Worm (Caenorhabditis elegans) whole organism, L2 larva: Measurements from ENCODE around the gene mlc-5.

Experiments
- F13H6.1 ChIP-seq: sonication (generic microtip); optimal IDR thresholded peaks from 2 replicates; lab custom pipeline; 2016; ENCODE audit warnings: missing genetic modification characterization, missing compliant biosample characterization
- Y55F3AM.14 ChIP-seq: fragments of 200-800 bp; sonication (Bioruptor generic); optimal IDR thresholded peaks from 2 replicates; lab custom pipeline; 2018; ENCODE audit warnings: mild to moderate bottlenecking, missing genetic modification characterization, missing compliant biosample characterization
- ZK546.5 ChIP-seq: sonication (generic microtip); optimal IDR thresholded peaks from 2 replicates; lab custom pipeline; 2017; ENCODE audit warnings: missing biosample characterization, missing genetic modification characterization
- aly-2 ChIP-seq: fragments of 150-350 bp; optimal IDR thresholded peaks from 2 replicates; lab custom pipeline; 2014; ENCODE audit warnings: missing biosample characterization, missing genetic modification characterization
- ama-1 ChIP-seq: fragments of 150-350 bp; optimal IDR thresholded peaks from 2 replicates; lab custom pipeline; 2018; ENCODE audit warnings: inconsistent platforms
- blmp-1 ChIP-seq: sonication (generic microtip); optimal IDR thresholded peaks from 2 replicates; lab custom pipeline; 2017; ENCODE audit warnings: missing genetic modification characterization, mild to moderate bottlenecking, missing compliant biosample characterization, antibody characterized with exemption, moderate library complexity; ENCODE audit not compliant: insufficient read depth
- ceh-16 ChIP-seq: fragments of 150-350 bp; optimal IDR thresholded peaks from 2 replicates; lab custom pipeline; 2014; ENCODE audit warnings: missing biosample characterization, missing genetic modification characterization
- crh-2 ChIP-seq: sonication (generic microtip); optimal IDR thresholded peaks from 2 replicates; lab custom pipeline; 2017; ENCODE audit warnings: missing biosample characterization, missing genetic modification characterization
- elt-1 ChIP-seq: fragments of 150-350 bp; optimal IDR thresholded peaks from 2 replicates; lab custom pipeline; 2014; ENCODE audit warnings: missing biosample characterization, missing genetic modification characterization
- elt-3 ChIP-seq: sonication (generic microtip); optimal IDR thresholded peaks from 2 replicates; lab custom pipeline; 2017; ENCODE audit warnings: missing biosample characterization, missing genetic modification characterization
- fos-1 ChIP-seq: fragments of 150-350 bp; optimal IDR thresholded peaks from 2 replicates; lab custom pipeline; 2014; ENCODE audit warnings: missing biosample characterization, missing genetic modification characterization
- gmeb-1 ChIP-seq: fragments of 150-350 bp; optimal IDR thresholded peaks from 2 replicates; lab custom pipeline; 2014; ENCODE audit warnings: missing biosample characterization, missing genetic modification characterization
- lin-11 ChIP-seq: fragments of 150-350 bp; sonication (generic microtip); optimal IDR thresholded peaks from 2 replicates; lab custom pipeline; 2014; ENCODE audit warnings: missing biosample characterization, missing genetic modification characterization, inconsistent platforms, mixed read lengths
- lin-13 ChIP-seq: fragments of 150-350 bp; optimal IDR thresholded peaks from 2 replicates; lab custom pipeline; 2014; ENCODE audit warnings: missing biosample characterization, missing genetic modification reagents, missing genetic modification characterization
- lin-39 ChIP-seq: fragments of 150-350 bp; optimal IDR thresholded peaks from 2 replicates; lab custom pipeline; 2014; ENCODE audit warnings: missing biosample characterization, missing genetic modification reagents, missing genetic modification characterization
- lsy-2 ChIP-seq, 2 experiments: fragments of 150-350 bp in 1 of 2; sonication (generic microtip) in 1 of 2; optimal IDR thresholded peaks; 2 replicates each; lab custom pipeline; 2014 to 2017; ENCODE audit warnings: missing biosample characterization in 2 of 2, missing genetic modification characterization in 2 of 2
- mbf-1 ChIP-seq: sonication (generic microtip); optimal IDR thresholded peaks from 2 replicates; lab custom pipeline; 2017; ENCODE audit warnings: missing biosample characterization, missing genetic modification characterization
- nhr-11 ChIP-seq: fragments of 150-350 bp; optimal IDR thresholded peaks from 2 replicates; lab custom pipeline; 2014; ENCODE audit warnings: missing biosample characterization, missing genetic modification characterization
- nhr-129 ChIP-seq: fragments of 150-350 bp; optimal IDR thresholded peaks from 2 replicates; lab custom pipeline; 2014; ENCODE audit warnings: missing biosample characterization, missing genetic modification characterization
- nhr-21 ChIP-seq: fragments of 150-350 bp; optimal IDR thresholded peaks from 2 replicates; lab custom pipeline; 2014; ENCODE audit warnings: missing biosample characterization, missing genetic modification characterization
- nhr-23 ChIP-seq: fragments of 150-350 bp; optimal IDR thresholded peaks from 2 replicates; lab custom pipeline; 2014; ENCODE audit warnings: missing biosample characterization, missing genetic modification reagents, missing genetic modification characterization
- nhr-237 ChIP-seq: fragments of 150-350 bp; optimal IDR thresholded peaks from 2 replicates; lab custom pipeline; 2014; ENCODE audit warnings: missing biosample characterization, missing genetic modification characterization
- nhr-25 ChIP-seq: fragments of 150-350 bp; sonication (generic microtip); optimal IDR thresholded peaks from 3 replicates; lab custom pipeline; 2014; ENCODE audit warnings: missing biosample characterization, missing genetic modification characterization
- nhr-6 ChIP-seq: fragments of 150-350 bp; optimal IDR thresholded peaks from 2 replicates; lab custom pipeline; 2014; ENCODE audit warnings: missing biosample characterization, missing genetic modification characterization
- skn-1 ChIP-seq: sonication (generic microtip); optimal IDR thresholded peaks from 2 replicates; lab custom pipeline; 2017; ENCODE audit warnings: missing biosample characterization, missing genetic modification characterization
- sma-3 ChIP-seq: sonication (generic microtip); optimal IDR thresholded peaks from 2 replicates; lab custom pipeline; 2016; ENCODE audit warnings: missing genetic modification reagents, missing genetic modification characterization, missing compliant biosample characterization
- sma-9 ChIP-seq, 2 experiments: fragments of 150-350 bp in 1 of 2; sonication (generic microtip) in 1 of 2; optimal IDR thresholded peaks; 2 replicates each; lab custom pipeline; 2014 to 2016; ENCODE audit warnings: missing genetic modification characterization in 2 of 2, mild to moderate bottlenecking in 1 of 2, missing biosample characterization in 1 of 2, missing compliant biosample characterization in 1 of 2, missing genetic modification reagents in 1 of 2, moderate library complexity in 1 of 2
- snpc-4 ChIP-seq: fragments of 150-350 bp; optimal IDR thresholded peaks from 2 replicates; lab custom pipeline; 2014; ENCODE audit warnings: missing biosample characterization, missing genetic modification characterization
- unc-62 ChIP-seq: fragments of 150-350 bp; optimal IDR thresholded peaks from 2 replicates; lab custom pipeline; 2014; ENCODE audit warnings: missing biosample characterization, missing genetic modification reagents, missing genetic modification characterization
- zag-1 ChIP-seq: fragments of 150-350 bp; optimal IDR thresholded peaks from 2 replicates; lab custom pipeline; 2014; ENCODE audit warnings: missing biosample characterization, missing genetic modification characterization
- ztf-1 ChIP-seq: fragments of 200-800 bp; sonication (Bioruptor generic); conservative IDR thresholded peaks from 2 replicates; pipeline ENCODE4 v1.3.6; 2022; ENCODE audit warnings: missing genetic modification characterization, missing compliant biosample characterization
- ztf-11 ChIP-seq: sonication (generic microtip); optimal IDR thresholded peaks from 2 replicates; lab custom pipeline; 2017; ENCODE audit warnings: missing biosample characterization, missing genetic modification characterization
- ztf-4 ChIP-seq: fragments of 150-350 bp; optimal IDR thresholded peaks from 2 replicates; lab custom pipeline; 2014; ENCODE audit warnings: missing biosample characterization, missing genetic modification characterization

The mlc-5 gene

DNA sequence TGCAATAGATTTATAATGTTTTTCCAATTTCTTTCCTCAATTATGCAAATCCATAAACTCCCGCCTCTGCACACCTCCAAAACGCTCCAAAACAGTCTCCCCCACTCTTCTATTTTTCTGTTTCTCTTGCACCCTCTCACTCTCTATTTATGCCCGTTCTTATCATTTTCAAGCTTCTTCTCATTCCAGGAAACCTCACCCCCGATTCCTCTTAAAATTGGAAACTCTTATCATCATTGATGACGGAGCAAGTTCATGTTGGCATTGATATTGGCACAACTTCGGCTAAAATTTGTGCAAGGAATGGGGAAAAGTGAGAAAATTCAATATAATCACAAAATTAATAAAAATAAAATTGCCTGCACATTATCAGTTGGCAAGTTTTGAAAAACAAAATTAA, 15.3 kb upstream of the mlc-5 start, which contains the start of gene shpk-1:
shpk-1 (plus strand) TSS at position 188 of the 400 bp plus-strand sequence.
- TF ChIP-seq elt-3 (tag; lab: Kevin White, UChicago) (no peak), F13H6.1 (tag; lab: Kevin White, UChicago) (peak; percentile 40), ztf-4 (no peak), skn-1 (no peak), ceh-16 (tag; lab: Kevin White, UChicago) (no peak), fos-1 (peak; percentile 96), unc-62 (no peak), nhr-11 (tag; lab: Kevin White, UChicago) (no peak), gmeb-1 (tag; lab: Kevin White, UChicago) (peak; percentile 46), nhr-129 (no peak), nhr-21 (tag; lab: Kevin White, UChicago) (no peak), crh-2 (peak; percentile 77), nhr-237 (tag; lab: Kevin White, UChicago) (no peak), sma-9 (GFP tag; optimal IDR thresholded peaks at IDR 0.05; lab: Kevin White, UChicago) (peak; percentile 40), sma-9 (tag; optimal IDR thresholded peaks at IDR 0.05; lab: Kevin White, UChicago) (no peak)

DNA sequence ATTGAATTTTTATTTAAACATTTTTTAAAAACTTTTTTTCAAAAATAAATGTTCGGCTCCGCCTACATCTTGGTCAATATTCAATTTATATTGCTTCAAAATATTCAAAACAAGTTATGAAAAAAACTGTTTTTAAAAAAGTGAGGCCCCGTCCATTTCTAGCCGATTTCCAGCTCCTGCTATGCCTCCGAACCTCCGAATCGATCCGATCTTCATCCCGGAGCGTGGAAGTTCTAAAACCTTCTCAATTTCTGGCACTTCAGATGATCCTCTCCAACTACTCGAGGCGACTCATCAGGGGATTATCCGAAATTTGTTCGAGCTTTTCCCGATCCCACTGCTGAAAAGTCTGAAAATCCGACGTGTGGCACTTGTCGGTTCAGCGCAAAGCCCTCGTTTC, 8.9 kb upstream of the mlc-5 start:
- no peak for TF ChIP-seq sma-3 (GFP tag; lab: Kevin White, UChicago)

DNA sequence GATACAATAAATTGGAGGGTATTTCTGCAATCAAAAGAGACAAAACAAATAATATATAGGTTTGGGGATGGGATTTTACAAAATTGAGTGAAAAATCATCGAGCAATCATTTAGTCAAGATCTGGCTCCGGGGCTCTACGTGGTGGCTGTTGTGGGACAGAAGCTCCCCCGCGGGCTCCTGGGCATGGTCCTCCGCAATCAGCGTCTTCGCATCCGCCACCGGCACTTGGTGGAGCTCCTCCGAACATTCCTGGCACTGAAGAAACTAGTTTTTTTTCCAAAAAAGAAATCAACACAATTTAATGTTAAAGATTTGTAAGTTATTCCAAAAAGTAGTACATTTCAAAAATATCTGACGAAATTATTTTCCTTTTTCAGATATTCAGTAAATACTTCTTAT, 8.4 kb upstream of the mlc-5 start:
- TF ChIP-seq nhr-129 (no peak), nhr-11 (tag; lab: Kevin White, UChicago) (no peak), ztf-1 (GFP tag; lab: Robert Waterston, UW) (no peak), fos-1 (no peak), unc-62 (no peak), lin-39 (tag; lab: Kevin White, UChicago) (no peak), F13H6.1 (tag; lab: Kevin White, UChicago) (no peak), nhr-6 (no peak), elt-3 (tag; lab: Kevin White, UChicago) (no peak), ceh-16 (tag; lab: Kevin White, UChicago) (no peak), elt-1 (tag; lab: Kevin White, UChicago) (no peak), aly-2 (tag; lab: Kevin White, UChicago) (no peak), snpc-4 (tag; lab: Kevin White, UChicago) (no peak), lin-13 (GFP tag; lab: Kevin White, UChicago) (no peak)

DNA sequence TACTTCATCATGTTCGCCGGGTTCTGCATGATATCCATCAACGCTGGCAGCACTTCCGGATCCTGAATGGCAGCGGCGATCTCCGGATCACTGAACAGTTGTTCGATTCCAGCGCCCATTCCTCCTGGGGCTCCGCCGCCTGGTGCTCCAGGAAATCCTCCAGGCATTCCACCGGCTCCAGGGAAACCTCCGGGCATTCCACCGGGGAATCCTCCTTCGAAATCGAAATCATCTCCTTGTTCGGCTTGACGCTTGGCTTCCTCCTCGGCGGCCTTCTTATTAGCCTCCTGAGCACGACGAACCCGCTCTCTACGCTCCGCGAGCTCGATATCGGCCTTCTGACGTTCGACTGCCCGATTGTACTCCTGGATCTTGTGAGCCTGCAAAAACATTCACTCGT, 7.6 kb upstream of the mlc-5 start:
- no peak for TF ChIP-seq aly-2 (tag; lab: Kevin White, UChicago)
- no peak for TF ChIP-seq snpc-4 (tag; lab: Kevin White, UChicago)
- no peak for TF ChIP-seq sma-3 (GFP tag; lab: Kevin White, UChicago)
- TF ChIP-seq lsy-2 (tag; optimal IDR thresholded peaks at IDR 0.05; lab: Kevin White, UChicago): no peak
- no peak for TF ChIP-seq zag-1 (tag; lab: Kevin White, UChicago)

DNA sequence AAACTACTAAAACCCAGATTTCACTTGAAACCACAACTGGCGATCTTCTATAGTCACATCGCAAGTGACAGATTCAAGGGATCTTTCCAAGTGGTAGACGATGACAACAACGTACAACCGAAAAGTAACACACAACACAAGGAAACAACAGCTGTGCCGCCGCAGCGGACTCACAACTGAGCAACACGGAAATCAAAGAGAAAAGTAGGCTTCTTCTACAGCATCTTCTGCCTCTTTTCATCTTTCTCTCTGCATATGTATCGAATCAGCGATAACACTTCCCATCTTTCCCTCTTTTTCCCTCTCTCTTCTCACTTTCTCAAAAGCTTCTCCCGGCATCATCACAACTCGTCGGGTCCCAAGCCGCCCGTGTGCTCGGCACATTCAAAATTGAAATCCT, 6.3 kb upstream of the mlc-5 start, which contains the start of gene T12D8.9:
T12D8.9 (plus strand) TSS at position 312 of the 400 bp plus-strand sequence.
- TF ChIP-seq sma-9 (GFP tag; optimal IDR thresholded peaks at IDR 0.05; lab: Kevin White, UChicago) (peak; percentile 43), sma-9 (tag; optimal IDR thresholded peaks at IDR 0.05; lab: Kevin White, UChicago) (no peak), lsy-2 (tag; optimal IDR thresholded peaks at IDR 0.05; lab: Kevin White, UChicago) (peak in 1 of 2 experiments; percentile 3), F13H6.1 (tag; lab: Kevin White, UChicago) (peak; percentile 67), ztf-11 (tag; lab: Kevin White, UChicago) (no peak), nhr-129 (peak; percentile 67), unc-62 (no peak), blmp-1 (tag; lab: Kevin White, UChicago) (no peak), zag-1 (tag; lab: Kevin White, UChicago) (no peak), ZK546.5 (tag; lab: Kevin White, UChicago) (no peak), lin-11 (tag; lab: Kevin White, UChicago) (no peak)

DNA sequence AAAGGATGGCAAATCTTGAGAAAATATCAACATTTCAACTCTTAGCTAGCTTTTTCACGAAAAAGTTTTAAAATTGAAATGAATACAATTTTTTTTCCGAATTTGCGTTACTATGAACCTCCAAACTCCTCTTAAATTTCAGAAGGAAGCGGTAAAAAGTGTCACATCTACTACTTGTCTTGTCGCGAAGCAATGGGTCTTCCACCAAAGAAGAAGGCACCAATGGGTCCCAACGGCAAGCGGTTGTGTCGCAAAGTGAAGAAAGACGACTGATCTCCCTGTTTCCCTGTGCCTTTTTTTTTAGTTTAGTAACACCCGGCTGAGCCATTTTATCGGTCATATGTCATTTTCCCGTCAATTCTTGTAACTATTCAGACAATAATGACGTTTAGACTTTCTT, 2.1 kb upstream of the mlc-5 start:
- no peak for TF ChIP-seq aly-2 (tag; lab: Kevin White, UChicago)
- no peak for TF ChIP-seq mbf-1 (tag; lab: Kevin White, UChicago)
- TF ChIP-seq ZK546.5 (tag; lab: Kevin White, UChicago): no peak
- no peak for TF ChIP-seq nhr-6
- TF ChIP-seq nhr-23: no peak
- no peak for TF ChIP-seq ama-1 (lab: Kevin White, UChicago)
- no peak for TF ChIP-seq sma-3 (GFP tag; lab: Kevin White, UChicago)
- no peak for TF ChIP-seq ztf-11 (tag; lab: Kevin White, UChicago)
- no peak for TF ChIP-seq blmp-1 (tag; lab: Kevin White, UChicago)
- no peak for TF ChIP-seq nhr-25 (tag; lab: Kevin White, UChicago)
- TF ChIP-seq gmeb-1 (tag; lab: Kevin White, UChicago): no peak
- no peak for TF ChIP-seq Y55F3AM.14 (GFP tag; lab: Kevin White, UChicago)
- no peak for TF ChIP-seq ztf-4
- TF ChIP-seq lin-11 (tag; lab: Kevin White, UChicago): no peak
- no peak for TF ChIP-seq snpc-4 (tag; lab: Kevin White, UChicago)
- TF ChIP-seq, all 48 proteins: peak for 0
